Fruit fly (Drosophila melanogaster): Measurements from ENCODE around the gene CG6683.

Gene CG6683

DNA sequence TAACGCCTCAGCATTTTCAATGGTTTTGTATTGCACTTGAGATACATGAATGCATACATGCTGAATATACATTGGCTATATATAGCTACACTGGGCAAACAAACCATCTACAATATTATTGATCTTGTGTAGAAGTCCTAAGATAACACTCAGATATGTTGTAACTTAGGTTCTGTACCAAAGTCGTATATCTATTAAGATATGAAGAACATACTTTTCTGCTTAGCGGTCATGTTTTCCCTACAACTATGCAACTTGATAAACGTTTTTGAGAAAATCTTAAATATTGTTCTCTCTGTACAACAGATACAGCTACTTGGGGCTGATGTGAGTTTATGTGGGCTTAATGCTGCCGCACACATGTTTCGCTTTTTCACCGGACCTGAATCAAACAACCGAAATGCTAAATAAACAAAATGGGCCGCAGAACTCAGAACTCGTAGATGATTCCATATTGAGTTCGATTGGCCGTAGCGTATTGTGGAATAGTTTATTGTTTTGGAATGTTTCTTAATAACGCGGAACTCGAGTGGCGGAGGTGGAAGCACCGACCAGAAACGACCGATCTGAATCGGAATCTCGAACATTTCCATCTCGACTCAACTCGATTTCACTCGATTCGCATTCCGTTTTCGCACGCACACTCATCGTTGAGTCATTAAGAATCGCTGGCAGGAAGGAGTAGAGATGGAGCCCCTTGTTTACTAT lies 34.6 kb upstream of the CG6683 start (continued):
- TF ChIP-seq CG9817 (tag; optimal IDR thresholded peaks at IDR 0.05) (peak; percentile 25), CG15514 (GFP tag; optimal IDR thresholded peaks at IDR 0.05) (peak; percentile 7), CG12659 (GFP tag; optimal IDR thresholded peaks at IDR 0.05) (peak; percentile 15), MTF-1 (GFP tag; optimal IDR thresholded peaks at IDR 0.05; ENCODE audit: borderline replicate concordance) (no peak), CG31441 (GFP tag; IDR thresholded peaks at IDR 0.05) (peak; percentile 80), Fer2 (tag; optimal IDR thresholded peaks at IDR 0.05) (no peak), Dip2 (GFP tag; IDR thresholded peaks at IDR 0.05) (no peak), CG11723 (GFP tag; optimal IDR thresholded peaks at IDR 0.05) (no peak), CG13296 (GFP tag; optimal IDR thresholded peaks at IDR 0.05) (peak; percentile 11), otp (GFP tag; IDR thresholded peaks at IDR 0.05) (peak; percentile 54; the same call in 1 of the 3 replicates), chinmo (GFP tag; IDR thresholded peaks at IDR 0.05; ENCODE audit: partially characterized antibody) (peak; percentile 79; the same call in 2 of the 4 replicates), CG13424 (tag; optimal IDR thresholded peaks at IDR 0.05) (peak; percentile 63), crol (GFP tag; IDR thresholded peaks at IDR 0.05) (no peak), CG2875 (GFP tag; optimal IDR thresholded peaks at IDR 0.05) (peak; percentile 57), CG11696 (GFP tag; IDR thresholded peaks at IDR 0.05) (no peak), Max (GFP tag; optimal IDR thresholded peaks at IDR 0.05) (peak; percentile 32), sima (GFP tag; optimal IDR thresholded peaks at IDR 0.05) (no peak), CG8089 (GFP tag; optimal IDR thresholded peaks at IDR 0.05) (peak; percentile 36), run (tag; optimal IDR thresholded peaks at IDR 0.05) (peak; percentile 39), Antp (GFP tag; optimal IDR thresholded peaks at IDR 0.05) (peak; percentile 56), CG9215 (GFP tag; IDR thresholded peaks at IDR 0.05) (no peak), cas (GFP tag; IDR thresholded peaks at IDR 0.05) (no peak), tup (GFP tag; optimal IDR thresholded peaks at IDR 0.05) (peak; percentile 1), CG14050 (GFP tag; IDR thresholded peaks at IDR 0.05) (0 out of 3 replicates have a peak, but pooled peaks have one; percentile 15), Myb (GFP tag; optimal IDR thresholded peaks at IDR 0.05) (no peak), vvl (GFP tag; IDR thresholded peaks at IDR 0.05) (peak; percentile 49; the same call in 1 of the 2 replicates), ATbp (GFP tag; optimal IDR thresholded peaks at IDR 0.05) (peak; percentile 70), CG10959 (GFP tag; IDR thresholded peaks at IDR 0.05) (no peak), bsh (GFP tag; optimal IDR thresholded peaks at IDR 0.05) (peak; percentile 17 to 78), bbx (GFP tag; IDR thresholded peaks at IDR 0.05; ENCODE audit: partially characterized antibody) (no peak), Stat92E (GFP tag; optimal IDR thresholded peaks at IDR 0.05) (no peak), ci (GFP tag; IDR thresholded peaks at IDR 0.05) (peak; percentile 68; the same call in 1 of the 3 replicates), CG2116 (GFP tag; optimal IDR thresholded peaks at IDR 0.05) (peak; percentile 38), ac (GFP tag; optimal IDR thresholded peaks at IDR 0.05) (no peak), CG9876 (GFP tag; optimal IDR thresholded peaks at IDR 0.05) (no peak), CG4730 (GFP tag; IDR thresholded peaks at IDR 0.05) (no peak), CG18599 (GFP tag; optimal IDR thresholded peaks at IDR 0.05) (peak; percentile 61), CG6765 (GFP tag; optimal IDR thresholded peaks at IDR 0.05) (no peak), bcd (GFP tag; optimal IDR thresholded peaks at IDR 0.05) (peak; percentile 8), pum (GFP tag; optimal IDR thresholded peaks at IDR 0.05) (peak; percentile 55), nerfin-1 (tag; optimal IDR thresholded peaks at IDR 0.05) (peak; percentile 31), zfh1 (GFP tag; IDR thresholded peaks at IDR 0.05) (peak; percentile 54; the same call in 1 of the 3 replicates), CG16779 (GFP tag; IDR thresholded peaks at IDR 0.05) (no peak), CG30020 (tag; optimal IDR thresholded peaks at IDR 0.05) (peak; percentile 3), NK7.1 (GFP tag; optimal IDR thresholded peaks at IDR 0.05) (no peak), CG8924 (tag; optimal IDR thresholded peaks at IDR 0.05) (peak; percentile 75), CG34422 (GFP tag; IDR thresholded peaks at IDR 0.05) (no peak), Awh (GFP tag; IDR thresholded peaks at IDR 0.05) (no peak), ind (GFP tag; optimal IDR thresholded peaks at IDR 0.05) (peak; percentile 8)
